Fruit fly (Drosophila melanogaster): ENCODE measurements around the gene CG13247.

DNA sequence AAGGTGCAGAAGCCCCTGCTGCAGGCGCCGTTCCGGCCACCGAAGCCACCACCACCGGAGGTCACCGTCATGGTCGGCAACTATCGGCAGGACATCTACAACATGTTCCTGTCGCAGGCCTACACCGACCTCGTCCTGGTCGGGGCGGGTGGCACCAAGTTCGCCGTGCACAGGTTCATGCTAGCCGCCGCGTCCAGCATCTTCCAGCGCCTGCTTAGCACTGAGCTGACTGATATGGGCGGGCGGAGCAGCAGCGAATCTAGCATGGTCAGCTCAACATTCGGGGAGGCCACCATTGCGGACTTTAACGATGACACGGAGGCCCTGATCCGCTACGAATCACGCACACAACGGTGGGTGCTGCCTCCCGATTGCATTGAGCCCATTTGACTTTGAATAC lies 9.4 kb downstream of the CG13247 start:
- TF ChIP-seq Myc (optimal IDR thresholded peaks at IDR 0.05) (no peak), psq (optimal IDR thresholded peaks at IDR 0.05) (no peak), ttk (optimal IDR thresholded peaks at IDR 0.05) (no peak)
